Fruit fly (Drosophila melanogaster): Measurements from ENCODE around the gene CG10428.
A peak's percentile ranks its signal among the peaks of the same experiment; 100 is the strongest.

CG10428 gene

dm6 chr2L:18934588-18934987 is 14.1 kb upstream of the CG10428 start (continued):
- no peak for TF ChIP-seq tll (GFP tag; optimal IDR thresholded peaks at IDR 0.05)
- TF ChIP-seq CG15514 (GFP tag; optimal IDR thresholded peaks at IDR 0.05), result no peak
- no peak for TF ChIP-seq CG12299 (tag; optimal IDR thresholded peaks at IDR 0.05)
- no peak for TF ChIP-seq ftz-f1 (GFP tag; optimal IDR thresholded peaks at IDR 0.05)
- TF ChIP-seq CG8765 (GFP tag; IDR thresholded peaks at IDR 0.05), result no peak
- TF ChIP-seq CG14965 (GFP tag; optimal IDR thresholded peaks at IDR 0.05; ENCODE audit: borderline replicate concordance), result no peak
- no peak for TF ChIP-seq CG17829 (tag; optimal IDR thresholded peaks at IDR 0.05)
- no peak for TF ChIP-seq Ravus (GFP tag; IDR thresholded peaks at IDR 0.05)
- TF ChIP-seq CG10321 (GFP tag; IDR thresholded peaks at IDR 0.05), result no peak

DNA sequence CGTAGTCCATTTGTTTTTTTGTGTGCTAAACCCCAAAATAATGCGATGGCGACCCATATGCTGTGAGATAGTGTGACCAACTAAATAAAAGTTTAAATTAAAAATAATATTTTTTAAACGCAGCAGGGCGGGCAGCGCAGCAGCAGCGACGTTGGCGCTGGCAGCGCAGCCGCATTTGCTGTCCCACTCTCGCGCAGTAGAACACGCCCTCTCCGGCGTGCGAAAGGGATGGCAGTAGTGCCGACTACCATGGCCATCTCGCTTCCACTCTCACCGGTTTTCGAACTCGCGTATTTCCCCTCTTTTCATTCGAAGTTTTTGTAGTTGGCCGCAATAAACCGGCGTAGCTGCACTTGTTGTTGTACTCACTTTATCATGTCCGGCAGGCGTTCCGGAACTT is 12.6 kb upstream of the CG10428 start:
- no peak for TF ChIP-seq zen (tag; optimal IDR thresholded peaks at IDR 0.05)
- TF ChIP-seq Trl (optimal IDR thresholded peaks at IDR 0.05), result no peak
- no peak for TF ChIP-seq Trl (GFP tag; optimal IDR thresholded peaks at IDR 0.05)
- TF ChIP-seq Side (GFP tag; optimal IDR thresholded peaks at IDR 0.05), result no peak
- no peak for TF ChIP-seq CG15073 (GFP tag; optimal IDR thresholded peaks at IDR 0.05)
- TF ChIP-seq CG11723 (GFP tag; optimal IDR thresholded peaks at IDR 0.05), result peak; percentile 9
- peak; percentile 48; the same call in 1 of the 2 replicates for TF ChIP-seq CG8765 (GFP tag; IDR thresholded peaks at IDR 0.05)
- no peak for TF ChIP-seq CG6689 (GFP tag; IDR thresholded peaks at IDR 0.05)
- TF ChIP-seq CG17802 (tag; optimal IDR thresholded peaks at IDR 0.05), result no peak
- TF ChIP-seq pan (optimal IDR thresholded peaks at IDR 0.05), result no peak
- peak in 1 of 2 experiments; percentile 64 for TF ChIP-seq pan (GFP tag; optimal IDR thresholded peaks at IDR 0.05 in 1 of 2, IDR thresholded peaks at IDR 0.05 in 1 of 2)
- peak; percentile 92 for TF ChIP-seq CG8478 (optimal IDR thresholded peaks at IDR 0.05)
- no peak for TF ChIP-seq insv (GFP tag; optimal IDR thresholded peaks at IDR 0.05)
- TF ChIP-seq Fer2 (tag; optimal IDR thresholded peaks at IDR 0.05), result no peak
- no peak for TF ChIP-seq fd64A (GFP tag; optimal IDR thresholded peaks at IDR 0.05)
- TF ChIP-seq ap (GFP tag; IDR thresholded peaks at IDR 0.05), result no peak
- TF ChIP-seq CG30020 (tag; optimal IDR thresholded peaks at IDR 0.05), result no peak
- TF ChIP-seq CG18619 (GFP tag; optimal IDR thresholded peaks at IDR 0.05), result no peak
- no peak for TF ChIP-seq CG7357 (GFP tag; IDR thresholded peaks at IDR 0.05)
- no peak for TF ChIP-seq Lhr (GFP tag; optimal IDR thresholded peaks at IDR 0.05)
- TF ChIP-seq CHES-1-like (GFP tag; optimal IDR thresholded peaks at IDR 0.05), result no peak
- TF ChIP-seq bcd (GFP tag; optimal IDR thresholded peaks at IDR 0.05), result no peak
- TF ChIP-seq dysf (GFP tag; IDR thresholded peaks at IDR 0.05), result no peak
- TF ChIP-seq CG18764 (GFP tag; optimal IDR thresholded peaks at IDR 0.05), result no peak
- TF ChIP-seq Nf-YA (GFP tag; IDR thresholded peaks at IDR 0.05), result peak; percentile 81
- TF ChIP-seq MBD-R2 (GFP tag; IDR thresholded peaks at IDR 0.05), result peak; percentile 25; the same call in 1 of the 2 replicates
- TF ChIP-seq Opbp (GFP tag; IDR thresholded peaks at IDR 0.05; ENCODE audit: partially characterized antibody), result peak; percentile 54; the same call in 1 of the 3 replicates
- TF ChIP-seq Hmx (GFP tag; optimal IDR thresholded peaks at IDR 0.05), result no peak
- no peak for TF ChIP-seq Gug (GFP tag; IDR thresholded peaks at IDR 0.05)
- TF ChIP-seq Deaf1 (tag; optimal IDR thresholded peaks at IDR 0.05), result peak; percentile 86
- no peak for TF ChIP-seq Doc3 (GFP tag; IDR thresholded peaks at IDR 0.05; ENCODE audit: partially characterized antibody)
- no peak for TF ChIP-seq fd102C (GFP tag; optimal IDR thresholded peaks at IDR 0.05)
- no peak for TF ChIP-seq ERR (GFP tag; optimal IDR thresholded peaks at IDR 0.05)
- peak; percentile 37; the same call in 1 of the 2 replicates for TF ChIP-seq Bgb (GFP tag; IDR thresholded peaks at IDR 0.05; ENCODE audit: partially characterized antibody)
- no peak for TF ChIP-seq Hand (GFP tag; optimal IDR thresholded peaks at IDR 0.05)
- TF ChIP-seq crol (GFP tag; IDR thresholded peaks at IDR 0.05), result peak; percentile 73
- TF ChIP-seq Drgx (GFP tag; IDR thresholded peaks at IDR 0.05), result peak; percentile 32; the same call in 1 of the 2 replicates
- no peak for TF ChIP-seq ac (GFP tag; optimal IDR thresholded peaks at IDR 0.05)
- TF ChIP-seq abd-A (tag; optimal IDR thresholded peaks at IDR 0.05), result peak; percentile 12
- TF ChIP-seq Hmr (GFP tag; optimal IDR thresholded peaks at IDR 0.05), result no peak
- TF ChIP-seq CG6254 (GFP tag; optimal IDR thresholded peaks at IDR 0.05), result peak; percentile 10
- TF ChIP-seq ind (GFP tag; optimal IDR thresholded peaks at IDR 0.05), result no peak
- no peak for TF ChIP-seq CG12236 (GFP tag; optimal IDR thresholded peaks at IDR 0.05)
